Fruit fly (Drosophila melanogaster) whole organism, wandering third instar larva: ENCODE measurements around the gene MED6.

Experiments
- CG9705 ChIP-seq: fragments of 200-800 bp; sonication (Bioruptor generic); optimal IDR thresholded peaks from 2 replicates; lab custom pipeline; 2018; ENCODE audit warnings: missing biosample characterization, mild to moderate bottlenecking, missing genetic modification characterization
- Hr78 ChIP-seq: fragments of >200 bp; optimal IDR thresholded peaks from 2 replicates; lab custom pipeline; 2017; ENCODE audit warnings: missing biosample characterization, missing genetic modification characterization
- Hr83 ChIP-seq: fragments of 200-300 bp; sonication (Bioruptor generic); optimal IDR thresholded peaks from 2 replicates; lab custom pipeline; 2016; ENCODE audit warnings: missing biosample characterization, mild to moderate bottlenecking, missing genetic modification characterization, moderate library complexity; ENCODE audit not compliant: poor library complexity, severe bottlenecking
- Jra ChIP-seq: sonication (Bioruptor generic); optimal IDR thresholded peaks from 2 replicates; lab custom pipeline; 2016; ENCODE audit warnings: missing biosample characterization, missing genetic modification characterization
- Rel ChIP-seq, 2 experiments: fragments of 200-800 bp; sonication (Bioruptor generic) in 1 of 2; optimal IDR thresholded peaks; 2 replicates in 1 of 2; 3 replicates in 1 of 2; lab custom pipeline; 2016 to 2019; ENCODE audit warnings: mild to moderate bottlenecking in 2 of 2, missing biosample characterization in 2 of 2, missing genetic modification characterization in 2 of 2, moderate library complexity in 1 of 2
- Vsx2 ChIP-seq: fragments of 200-300, 225-300 bp; sonication (Bioruptor generic); optimal IDR thresholded peaks from 2 replicates; lab custom pipeline; 2018; ENCODE audit warnings: missing biosample characterization, missing genetic modification characterization; ENCODE audit not compliant: partially characterized antibody
- br ChIP-seq: fragments of 200-800 bp; sonication (Bioruptor generic); optimal IDR thresholded peaks from 2 replicates; lab custom pipeline; 2016; ENCODE audit warnings: missing biosample characterization, missing genetic modification characterization
- dmrt93B ChIP-seq: fragments of 200-800 bp; sonication (Bioruptor generic); optimal IDR thresholded peaks from 2 replicates; lab custom pipeline; 2018; ENCODE audit warnings: missing biosample characterization, mild to moderate bottlenecking, missing genetic modification characterization
- psq ChIP-seq: fragments of 200-800 bp; sonication (Bioruptor generic); optimal IDR thresholded peaks from 3 replicates; lab custom pipeline; 2017; ENCODE audit warnings: missing biosample characterization, mild to moderate bottlenecking, missing genetic modification characterization, moderate library complexity
- rgr ChIP-seq: fragments of 200-800 bp; sonication (Bioruptor generic); optimal IDR thresholded peaks from 3 replicates; lab custom pipeline; 2016; ENCODE audit warnings: missing biosample characterization, mild to moderate bottlenecking, missing genetic modification characterization
- sage ChIP-seq: fragments of 200-800 bp; sonication (Bioruptor generic); optimal IDR thresholded peaks from 2 replicates; lab custom pipeline; 2016; ENCODE audit warnings: missing biosample characterization, mild to moderate bottlenecking, missing genetic modification characterization

- TF ChIP-seq rgr (GFP tag; lab: Kevin White, UChicago) (no peak), br (GFP tag; lab: Kevin White, UChicago) (no peak), psq (GFP tag; lab: Kevin White, UChicago) (no peak), dmrt93B (GFP tag; lab: Kevin White, UChicago) (no peak), Jra (GFP tag; lab: Kevin White, UChicago) (no peak), CG9705 (GFP tag; lab: Kevin White, UChicago) (no peak), Vsx2 (peak; percentile 94), Rel (GFP tag; optimal IDR thresholded peaks at IDR 0.05; lab: Kevin White, UChicago) (no peak), Rel (tag; optimal IDR thresholded peaks at IDR 0.05; lab: Kevin White, UChicago) (no peak), sage (GFP tag; lab: Kevin White, UChicago) (no peak), Hr83 (GFP tag; lab: Kevin White, UChicago) (no peak), Hr78 (GFP tag; lab: Kevin White, UChicago) (no peak)
Measured at dm6 chr3R:9730784-9731183, 38.0 kb downstream of the MED6 start, which contains the start of gene FoxP.
